Fruit fly (Drosophila melanogaster) whole organism, embryonic: ENCODE results near the gene Rh4.

Experiments
- Ada2b ChIP-seq: fragments of 200-800 bp; sonication (Bioruptor generic); IDR thresholded peaks from 2 replicates; pipeline ENCODE4 v1.3.6; 2022; ENCODE audit warnings: missing biosample characterization, missing genetic modification characterization
- Adf1 ChIP-seq: fragments of 200-800 bp; sonication (Bioruptor generic); IDR thresholded peaks from 2 replicates; pipeline ENCODE4 v1.3.6; 2022; ENCODE audit warnings: missing biosample characterization, missing genetic modification characterization
- CG10209 ChIP-seq: fragments of 200-800 bp; sonication (Bioruptor generic); optimal IDR thresholded peaks from 3 replicates; lab custom pipeline; 2017; ENCODE audit warnings: missing biosample characterization, mild to moderate bottlenecking, missing genetic modification characterization, missing genetic modification reagents
- CG10979 ChIP-seq: fragments of 200-800 bp; sonication (Bioruptor generic); optimal IDR thresholded peaks from 2 replicates; lab custom pipeline; 2018; ENCODE audit warnings: missing biosample characterization, mild to moderate bottlenecking, missing genetic modification characterization, moderate library complexity
- CG11247 ChIP-seq: fragments of 200-800 bp; sonication (Bioruptor generic); IDR thresholded peaks from 2 replicates; pipeline ENCODE4 v1.3.6; 2022; ENCODE audit warnings: missing biosample characterization, missing genetic modification characterization
- CG12236 ChIP-seq: fragments of 200-800 bp; sonication (Bioruptor generic); optimal IDR thresholded peaks from 2 replicates; lab custom pipeline; 2016; ENCODE audit warnings: missing biosample characterization, missing genetic modification characterization
- CG13775 ChIP-seq: fragments of 200-800 bp; sonication (Bioruptor generic); optimal IDR thresholded peaks from 3 replicates; lab custom pipeline; 2017; ENCODE audit warnings: missing biosample characterization, mild to moderate bottlenecking, missing genetic modification characterization
- CG15514 ChIP-seq: fragments of 200-800 bp; sonication (Bioruptor generic); optimal IDR thresholded peaks from 3 replicates; lab custom pipeline; 2017; ENCODE audit warnings: missing biosample characterization, missing genetic modification characterization, mild to moderate bottlenecking, moderate library complexity, missing genetic modification reagents
- CG18262 ChIP-seq: fragments of 200-800 bp; optimal IDR thresholded peaks from 3 replicates; lab custom pipeline; 2019; ENCODE audit warnings: missing biosample characterization, mild to moderate bottlenecking, missing genetic modification characterization, moderate library complexity
- CG2678 ChIP-seq: fragments of 200-800 bp; sonication (Bioruptor generic); optimal IDR thresholded peaks from 3 replicates; lab custom pipeline; 2019; ENCODE audit warnings: missing biosample characterization, mild to moderate bottlenecking, missing genetic modification characterization, moderate library complexity
- CG2875 ChIP-seq: fragments of 200-800 bp; sonication (Bioruptor generic); optimal IDR thresholded peaks from 2 replicates; lab custom pipeline; 2017; ENCODE audit warnings: missing biosample characterization, mild to moderate bottlenecking, missing genetic modification characterization, missing genetic modification reagents
- CG31224 ChIP-seq: fragments of 200-800 bp; sonication (Bioruptor generic); IDR thresholded peaks from 2 replicates; pipeline ENCODE4 v1.3.6; 2022; ENCODE audit warnings: missing biosample characterization, missing genetic modification characterization
- CG31441 ChIP-seq: fragments of 200-800 bp; sonication (Bioruptor generic); IDR thresholded peaks from 2 replicates; pipeline ENCODE4 v1.3.6; 2022; ENCODE audit warnings: missing biosample characterization, missing genetic modification characterization
- CG33557 ChIP-seq: fragments of 200-800 bp; sonication (Bioruptor generic); optimal IDR thresholded peaks from 2 replicates; lab custom pipeline; 2019; ENCODE audit warnings: missing biosample characterization, mild to moderate bottlenecking, missing genetic modification characterization, moderate library complexity
- CG3407 ChIP-seq: fragments of 200-800 bp; sonication (Bioruptor generic); optimal IDR thresholded peaks from 2 replicates; lab custom pipeline; 2018; ENCODE audit warnings: missing biosample characterization, mild to moderate bottlenecking, missing genetic modification characterization
- CG4360 ChIP-seq: fragments of 200-800 bp; sonication (Bioruptor generic); IDR thresholded peaks from 2 replicates; pipeline ENCODE4 v1.3.6; 2022; ENCODE audit warnings: missing biosample characterization, missing genetic modification characterization
- CG6791 ChIP-seq: fragments of 200-800 bp; sonication (Bioruptor generic); IDR thresholded peaks from 3 replicates; pipeline ENCODE4 v1.3.6; 2022; ENCODE audit warnings: missing biosample characterization, missing genetic modification characterization; ENCODE audit not compliant: partially characterized antibody
- CG8290 ChIP-seq, 3 experiments: fragments of 200-800 bp; sonication (Bioruptor generic); optimal IDR thresholded peaks; 2 replicates each; lab custom pipeline; 2016 to 2019; ENCODE audit warnings: missing biosample characterization in 3 of 3, missing genetic modification characterization in 3 of 3, mild to moderate bottlenecking in 2 of 3, moderate library complexity in 1 of 3
- CG8924 ChIP-seq: fragments of 200-800 bp; optimal IDR thresholded peaks from 3 replicates; lab custom pipeline; 2019; ENCODE audit warnings: missing biosample characterization, mild to moderate bottlenecking, missing genetic modification characterization, moderate library complexity
- CG9727 ChIP-seq: fragments of 200-800 bp; sonication (Bioruptor generic); optimal IDR thresholded peaks from 3 replicates; lab custom pipeline; 2017; ENCODE audit warnings: missing biosample characterization, mild to moderate bottlenecking, missing genetic modification characterization
- CTCF ChIP-seq: fragments of 200-800 bp; sonication (Bioruptor generic); optimal IDR thresholded peaks from 2 replicates; lab custom pipeline; 2017; ENCODE audit warnings: missing biosample characterization, mild to moderate bottlenecking, missing genetic modification characterization, moderate library complexity
- Camta ChIP-seq: fragments of 200-800 bp; sonication (Bioruptor generic); optimal IDR thresholded peaks from 2 replicates; lab custom pipeline; 2016; ENCODE audit warnings: missing biosample characterization, missing genetic modification characterization
- CrebB ChIP-seq: fragments of 200-800 bp; sonication (Bioruptor generic); optimal IDR thresholded peaks from 3 replicates; lab custom pipeline; 2018; ENCODE audit warnings: missing biosample characterization, mild to moderate bottlenecking, missing genetic modification characterization
- Dbx ChIP-seq: fragments of 200-800 bp; sonication (Bioruptor generic); IDR thresholded peaks from 3 replicates; pipeline ENCODE4 v1.3.6; 2022; ENCODE audit warnings: missing biosample characterization, missing genetic modification characterization
- Dip3 ChIP-seq: fragments of 200-800 bp; sonication (Bioruptor generic); optimal IDR thresholded peaks from 3 replicates; lab custom pipeline; 2016; ENCODE audit warnings: missing biosample characterization, missing genetic modification characterization
- Dp ChIP-seq: fragments of 200-800 bp; sonication (Bioruptor generic); optimal IDR thresholded peaks from 2 replicates; lab custom pipeline; 2018; ENCODE audit warnings: missing biosample characterization, mild to moderate bottlenecking, missing genetic modification characterization, moderate library complexity
- Drgx ChIP-seq: fragments of 200-800 bp; sonication (Bioruptor generic); IDR thresholded peaks from 2 replicates; pipeline ENCODE4 v1.3.6; 2022; ENCODE audit warnings: missing biosample characterization, missing genetic modification characterization
- E2f1 ChIP-seq: fragments of 200-800 bp; sonication (Bioruptor generic); IDR thresholded peaks from 2 replicates; pipeline ENCODE4 v1.3.6; 2022; ENCODE audit warnings: missing biosample characterization, missing genetic modification characterization
- H2.0 ChIP-seq: fragments of 200-800 bp; sonication (Bioruptor generic); IDR thresholded peaks from 2 replicates; pipeline ENCODE4 v1.3.6; 2022; ENCODE audit warnings: missing biosample characterization, missing genetic modification characterization
- Hsf ChIP-seq: fragments of 200-800 bp; sonication (Bioruptor generic); optimal IDR thresholded peaks from 3 replicates; lab custom pipeline; 2016; ENCODE audit warnings: missing biosample characterization, missing genetic modification characterization
- Lhr ChIP-seq: fragments of 200-800 bp; sonication (Bioruptor generic); optimal IDR thresholded peaks from 3 replicates; lab custom pipeline; 2017; ENCODE audit warnings: mild to moderate bottlenecking, missing biosample characterization, missing genetic modification reagents, missing genetic modification characterization
- MTF-1 ChIP-seq: fragments of 200-800 bp; sonication (Bioruptor generic); optimal IDR thresholded peaks from 2 replicates; lab custom pipeline; 2018; ENCODE audit warnings: missing biosample characterization, mild to moderate bottlenecking, missing genetic modification characterization, borderline replicate concordance
- Meics ChIP-seq: fragments of 200-800 bp; sonication (Bioruptor generic); optimal IDR thresholded peaks from 2 replicates; lab custom pipeline; 2017; ENCODE audit warnings: missing biosample characterization, mild to moderate bottlenecking, missing genetic modification characterization
- NFAT ChIP-seq: fragments of 200-800 bp; sonication (Bioruptor generic); IDR thresholded peaks from 2 replicates; pipeline ENCODE4 v1.3.6; 2022; ENCODE audit warnings: missing biosample characterization, missing genetic modification characterization
- Poxn ChIP-seq: fragments of 200-800 bp; sonication (Bioruptor generic); IDR thresholded peaks from 2 replicates; pipeline ENCODE4 v1.3.6; 2022; ENCODE audit warnings: missing biosample characterization, missing genetic modification characterization
- Sin3A ChIP-seq: fragments of >200 bp; optimal IDR thresholded peaks from 2 replicates; lab custom pipeline; 2018
- Usf ChIP-seq: fragments of 200-800 bp; sonication (Bioruptor generic); optimal IDR thresholded peaks from 2 replicates; lab custom pipeline; 2017; ENCODE audit warnings: missing genotype, missing biosample characterization, missing genetic modification characterization
- Xbp1 ChIP-seq: fragments of 200-800 bp; sonication (Bioruptor generic); optimal IDR thresholded peaks from 3 replicates; lab custom pipeline; 2016; ENCODE audit warnings: missing biosample characterization, mild to moderate bottlenecking, missing genetic modification characterization
- Xrp1 ChIP-seq: fragments of 200-800 bp; sonication (Bioruptor generic); IDR thresholded peaks from 2 replicates; pipeline ENCODE4 v1.3.6; 2022; ENCODE audit warnings: missing biosample characterization, missing genetic modification characterization
- abd-A ChIP-seq: fragments of 200-800 bp; sonication (Bioruptor generic); optimal IDR thresholded peaks from 3 replicates; lab custom pipeline; 2019; ENCODE audit warnings: missing biosample characterization, mild to moderate bottlenecking, missing genetic modification characterization, moderate library complexity
- ems ChIP-seq: fragments of 200-800 bp; sonication (Bioruptor generic); optimal IDR thresholded peaks from 3 replicates; lab custom pipeline; 2016; ENCODE audit warnings: missing biosample characterization, missing genetic modification characterization
- gcm2 ChIP-seq: fragments of 200-800 bp; sonication (Bioruptor generic); optimal IDR thresholded peaks from 2 replicates; lab custom pipeline; 2016; ENCODE audit warnings: missing biosample characterization, missing genetic modification characterization
- inv ChIP-seq: fragments of 200-800 bp; sonication (Bioruptor generic); IDR thresholded peaks from 2 replicates; pipeline ENCODE4 v1.3.6; 2022; ENCODE audit warnings: missing biosample characterization, missing genetic modification characterization; ENCODE audit not compliant: partially characterized antibody
- mam ChIP-seq: fragments of 200-800 bp; sonication (Bioruptor generic); optimal IDR thresholded peaks from 3 replicates; lab custom pipeline; 2016; ENCODE audit warnings: missing biosample characterization, missing genetic modification characterization
- nom ChIP-seq: fragments of 200-800 bp; sonication (Bioruptor generic); optimal IDR thresholded peaks from 2 replicates; lab custom pipeline; 2017; ENCODE audit warnings: missing biosample characterization, missing genetic modification characterization, mild to moderate bottlenecking, moderate library complexity, missing genetic modification reagents
- pum ChIP-seq: fragments of 200-800 bp; sonication (Bioruptor generic); optimal IDR thresholded peaks from 2 replicates; lab custom pipeline; 2016; ENCODE audit warnings: missing biosample characterization, missing genetic modification characterization
- repo ChIP-seq: fragments of 200-800 bp; sonication (Bioruptor generic); optimal IDR thresholded peaks from 2 replicates; lab custom pipeline; 2016; ENCODE audit warnings: missing biosample characterization, missing genetic modification characterization
- sens ChIP-seq: fragments of 200-800 bp; sonication (Bioruptor generic); peaks from one replicate; lab custom pipeline; 2016; ENCODE audit warnings: missing biosample characterization, missing genetic modification characterization
- tin ChIP-seq: fragments of 200-800 bp; sonication (Bioruptor generic); optimal IDR thresholded peaks from 3 replicates; lab custom pipeline; 2016; ENCODE audit warnings: missing biosample characterization, missing genetic modification characterization
- twi ChIP-seq: fragments of 200-800 bp; optimal IDR thresholded peaks from 2 replicates; lab custom pipeline; 2019; ENCODE audit warnings: missing biosample characterization, mild to moderate bottlenecking, missing genetic modification characterization, moderate library complexity
- unpg ChIP-seq: fragments of 200-800 bp; sonication (Bioruptor generic); optimal IDR thresholded peaks from 3 replicates; lab custom pipeline; 2018; ENCODE audit warnings: missing biosample characterization, mild to moderate bottlenecking, missing genetic modification characterization, moderate library complexity

The Rh4 gene

dm6 chr3L:16872487-16872955 is 10.2 kb upstream of the Rh4 start (continued):
- peak; percentile 54 for TF ChIP-seq CrebB (tag; lab: Kevin White, UChicago)
- TF ChIP-seq mam (GFP tag; lab: Kevin White, UChicago): peak; percentile 51
- TF ChIP-seq sens: peak; percentile 87
- peak; percentile 48 for TF ChIP-seq tin
- TF ChIP-seq CG31224 (GFP tag; lab: Robert Waterston, UW): peak; percentile 47; the same call in 1 of the 2 replicates
- TF ChIP-seq MTF-1 (GFP tag; lab: Kevin White, UChicago): no peak
- TF ChIP-seq unpg (GFP tag; lab: Kevin White, UChicago): peak; percentile 79
- peak; percentile 57 for TF ChIP-seq CG13775 (GFP tag; lab: Kevin White, UChicago)
- TF ChIP-seq Xbp1: peak; percentile 59
- TF ChIP-seq CG12236 (GFP tag; lab: Kevin White, UChicago): peak; percentile 45
- peak; percentile 38 for TF ChIP-seq CG33557
- peak; percentile 70 for TF ChIP-seq CG10979 (tag; lab: Kevin White, UChicago)
- peak; percentile 35 for TF ChIP-seq CG15514
- TF ChIP-seq NFAT (GFP tag; lab: Robert Waterston, UW): no peak
- TF ChIP-seq Adf1 (GFP tag; lab: Robert Waterston, UW): 0 out of 2 replicates have a peak, but pooled peaks have one; percentile 6
- TF ChIP-seq CG18262 (tag; lab: Kevin White, UChicago): peak; percentile 80
- TF ChIP-seq CG31441 (GFP tag; lab: Robert Waterston, UW): peak; percentile 69
- no peak for TF ChIP-seq repo (GFP tag; lab: Kevin White, UChicago)
- TF ChIP-seq abd-A (tag; lab: Kevin White, UChicago): no peak
- TF ChIP-seq Dbx: peak; percentile 48; the same call in 1 of the 3 replicates
- TF ChIP-seq twi (tag; lab: Kevin White, UChicago): peak; percentile 54
- TF ChIP-seq CG6791 (GFP tag; lab: Robert Waterston, UW): no peak
- TF ChIP-seq Ada2b (GFP tag; lab: Robert Waterston, UW): peak; percentile 27; the same call in 1 of the 2 replicates
- TF ChIP-seq Meics (GFP tag; lab: Kevin White, UChicago): peak; percentile 78
- TF ChIP-seq Hsf (GFP tag; lab: Kevin White, UChicago): peak; percentile 75
- TF ChIP-seq Lhr (GFP tag; lab: Kevin White, UChicago): peak; percentile 7
- peak; percentile 78 for TF ChIP-seq CG8924 (tag; lab: Kevin White, UChicago)
- peak; percentile 62 for TF ChIP-seq CG9727 (GFP tag; lab: Kevin White, UChicago)
- peak; percentile 78 for TF ChIP-seq CG10209 (GFP tag; lab: Kevin White, UChicago)
- no peak for TF ChIP-seq CG4360
- TF ChIP-seq Sin3A: no peak
- no peak for TF ChIP-seq Poxn (GFP tag; lab: Robert Waterston, UW)
- peak; percentile 18 for TF ChIP-seq ems
- TF ChIP-seq Camta: peak; percentile 27
- TF ChIP-seq CG3407 (GFP tag; lab: Kevin White, UChicago): peak; percentile 60
- TF ChIP-seq pum (GFP tag; lab: Kevin White, UChicago): peak; percentile 22
- TF ChIP-seq CG2678 (tag; lab: Kevin White, UChicago): peak; percentile 91
- peak; percentile 27; the same call in 1 of the 2 replicates for TF ChIP-seq Xrp1 (GFP tag; lab: Robert Waterston, UW)
- TF ChIP-seq nom (GFP tag; lab: Kevin White, UChicago): no peak
- TF ChIP-seq Dip3 (GFP tag; lab: Kevin White, UChicago): peak; percentile 61
- peak; percentile 41 for TF ChIP-seq CG2875 (GFP tag; lab: Kevin White, UChicago)
- peak; percentile 39 for TF ChIP-seq Usf (GFP tag; lab: Kevin White, UChicago)
- TF ChIP-seq gcm2 (GFP tag; lab: Kevin White, UChicago): peak; percentile 37
- peak; percentile 43 for TF ChIP-seq CTCF
- TF ChIP-seq Drgx: peak; percentile 79
- TF ChIP-seq E2f1: 0 out of 2 replicates have a peak, but pooled peaks have one; percentile 19
- no peak for TF ChIP-seq inv (GFP tag; lab: Robert Waterston, UW)
- TF ChIP-seq CG11247 (GFP tag; lab: Robert Waterston, UW): no peak
- no peak for TF ChIP-seq CG8290 (GFP tag; optimal IDR thresholded peaks at IDR 0.05; lab: Kevin White, UChicago)
- TF ChIP-seq CG8290 (tag; optimal IDR thresholded peaks at IDR 0.05; lab: Kevin White, UChicago): peak in 1 of 2 experiments; percentile 70
- TF ChIP-seq Dp (GFP tag; lab: Kevin White, UChicago): no peak
- TF ChIP-seq H2.0 (GFP tag; lab: Robert Waterston, UW): no peak
